Worm (Caenorhabditis elegans) whole organism, late embryonic: ENCODE results near the gene C43H6.12.

ENCODE experiments used
- K02D7.2 ChIP-seq: sonication (generic microtip); optimal IDR thresholded peaks from 2 replicates; lab custom pipeline; 2017; ENCODE audit warnings: mild to moderate bottlenecking, missing genetic modification characterization, missing compliant biosample characterization
- ceh-18 ChIP-seq: sonication (generic microtip); optimal IDR thresholded peaks from 2 replicates; lab custom pipeline; 2016; ENCODE audit warnings: missing genetic modification characterization, missing compliant biosample characterization
- ceh-31 ChIP-seq: sonication (generic microtip); optimal IDR thresholded peaks from 2 replicates; lab custom pipeline; 2016; ENCODE audit warnings: missing genetic modification characterization, missing compliant biosample characterization
- ceh-45 ChIP-seq: fragments of 200-800 bp; sonication (Bioruptor generic); IDR thresholded peaks from 2 replicates; pipeline ENCODE4 v1.3.6; 2022; ENCODE audit warnings: missing genetic modification reagents, missing genetic modification characterization, missing compliant biosample characterization
- ceh-9 ChIP-seq: sonication (generic microtip); optimal IDR thresholded peaks from 2 replicates; lab custom pipeline; 2016; ENCODE audit warnings: mild to moderate bottlenecking, missing genetic modification characterization, inconsistent platforms, missing compliant biosample characterization
- fkh-10 ChIP-seq: fragments of 150-350 bp; optimal IDR thresholded peaks from 2 replicates; lab custom pipeline; 2014; ENCODE audit warnings: missing biosample characterization, missing genetic modification reagents, missing genetic modification characterization
- hlh-30 ChIP-seq: sonication (generic microtip); optimal IDR thresholded peaks from 2 replicates; lab custom pipeline; 2017; ENCODE audit warnings: antibody characterized with exemption, missing genetic modification characterization, missing compliant biosample characterization; ENCODE audit not compliant: insufficient read depth
- lin-11 ChIP-seq: fragments of 200-800 bp; sonication (Bioruptor generic); optimal IDR thresholded peaks from 2 replicates; lab custom pipeline; 2018; ENCODE audit warnings: mild to moderate bottlenecking, missing genetic modification characterization, missing compliant biosample characterization
- mec-3 ChIP-seq: sonication (generic microtip); optimal IDR thresholded peaks from 2 replicates; lab custom pipeline; 2016; ENCODE audit warnings: borderline replicate concordance, missing genetic modification characterization, missing compliant biosample characterization
- nhr-11 ChIP-seq: fragments of 150-350 bp; optimal IDR thresholded peaks from 2 replicates; lab custom pipeline; 2014; ENCODE audit warnings: missing biosample characterization, missing genetic modification characterization

DNA sequence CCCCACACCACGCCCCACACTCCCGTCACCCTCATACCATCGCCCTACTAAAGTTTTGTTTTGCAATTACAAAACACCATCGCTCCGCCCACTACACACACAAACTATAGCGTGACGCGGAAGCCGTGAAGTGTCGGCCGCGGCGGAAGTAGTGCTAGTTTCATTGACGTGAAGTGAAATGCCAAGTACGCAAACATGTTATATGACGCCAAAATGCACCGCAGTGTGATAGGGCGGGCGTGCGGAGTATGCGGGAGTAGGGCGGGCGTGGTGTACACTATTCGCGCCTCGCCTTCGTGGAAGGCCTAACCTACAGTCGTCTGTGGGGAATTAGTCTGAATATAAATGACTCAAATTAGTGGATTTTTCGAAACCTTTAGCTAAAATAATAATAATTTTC is 46.5 kb upstream of the C43H6.12 start:
- TF ChIP-seq fkh-10 (no peak), nhr-11 (tag; lab: Kevin White, UChicago) (no peak), ceh-31 (no peak), K02D7.2 (tag; lab: Kevin White, UChicago) (no peak), lin-11 (tag; lab: Kevin White, UChicago) (no peak), ceh-45 (GFP tag; lab: Robert Waterston, UW) (no peak), ceh-18 (tag; lab: Kevin White, UChicago) (no peak), ceh-9 (tag; lab: Kevin White, UChicago) (no peak), mec-3 (tag; lab: Kevin White, UChicago) (no peak), hlh-30 (tag; lab: Kevin White, UChicago) (no peak)
